Fruit fly (Drosophila melanogaster) S2 (cell line): ENCODE results near the gene CG17145.

Experiments
- CG8478 ChIP-seq: fragments of >200 bp; optimal IDR thresholded peaks from 2 replicates; lab custom pipeline; 2018
- CTCF ChIP-seq, 2 experiments: fragments of >200 bp; optimal IDR thresholded peaks; 2 replicates each; lab custom pipeline; 2018

DNA sequence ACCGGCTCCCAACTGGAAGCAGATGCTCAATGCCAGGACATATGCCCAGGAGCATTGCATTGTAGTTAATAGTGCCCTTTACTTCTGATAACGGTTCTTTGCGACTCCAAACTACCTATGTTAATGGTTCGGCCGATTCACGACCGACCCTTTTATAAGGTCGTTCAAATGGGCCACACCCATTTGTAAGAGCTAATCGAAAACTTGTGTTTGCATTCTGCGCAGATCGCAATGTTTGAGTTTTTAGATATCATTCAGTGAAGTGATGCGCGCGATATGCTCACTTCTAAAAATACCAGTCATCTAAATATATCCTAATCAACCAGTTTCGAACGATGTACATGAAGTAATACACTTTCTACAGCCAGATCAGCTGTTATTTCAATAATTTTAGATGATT is 20.1 kb upstream of the CG17145 start, which contains the start of gene obst-F:
- TF ChIP-seq CTCF (optimal IDR thresholded peaks at IDR 0.05; lab: Kevin White, UChicago): no peak
- TF ChIP-seq CG8478 (lab: Kevin White, UChicago): no peak
